Worm (Caenorhabditis elegans) whole organism, L4 larva: ENCODE results near the gene W02B3.4.

Experiments
- ZK337.2 ChIP-seq: fragments of 200-800 bp; sonication (Bioruptor generic); IDR thresholded peaks from 2 replicates; pipeline ENCODE4 v1.3.6; 2022; ENCODE audit warnings: missing genetic modification reagents, missing genetic modification characterization, missing compliant biosample characterization
- ZK546.5 ChIP-seq, 2 experiments: sonication (generic microtip); optimal IDR thresholded peaks; 2 replicates each; lab custom pipeline; 2017; ENCODE audit warnings: missing biosample characterization in 2 of 2, missing genetic modification characterization in 2 of 2
- ama-1 ChIP-seq: fragments of 150-350 bp; optimal IDR thresholded peaks from 2 replicates; lab custom pipeline; 2014; ENCODE audit warnings: inconsistent platforms, mixed read lengths
- lin-13 ChIP-seq: fragments of 150-350 bp; optimal IDR thresholded peaks from 2 replicates; lab custom pipeline; 2014; ENCODE audit warnings: missing biosample characterization, missing genetic modification reagents, missing genetic modification characterization
- nhr-11 ChIP-seq: fragments of 150-350 bp; optimal IDR thresholded peaks from 2 replicates; lab custom pipeline; 2014; ENCODE audit warnings: missing biosample characterization, missing genetic modification characterization
- nhr-237 ChIP-seq: sonication (generic microtip); optimal IDR thresholded peaks from 2 replicates; lab custom pipeline; 2017; ENCODE audit warnings: missing biosample characterization, missing genetic modification characterization
- unc-62 ChIP-seq, 3 experiments: fragments of 150-350 bp in 1 of 3; sonication (generic microtip); optimal IDR thresholded peaks in 2 of 3; peaks in 1 of 3; 1 replicate in 1 of 3; 2 replicates in 2 of 3; lab custom pipeline; 2014 to 2017; ENCODE audit warnings: missing biosample characterization in 3 of 3, missing genetic modification characterization in 3 of 3, missing genetic modification reagents in 3 of 3, missing genotype in 1 of 3
- zfp-2 ChIP-seq: sonication (generic microtip); optimal IDR thresholded peaks from 2 replicates; lab custom pipeline; 2016; ENCODE audit warnings: mild to moderate bottlenecking, missing genetic modification characterization, missing compliant biosample characterization
- ztf-11 ChIP-seq: fragments of 150-350 bp; optimal IDR thresholded peaks from 2 replicates; lab custom pipeline; 2014; ENCODE audit warnings: missing biosample characterization, missing genetic modification characterization

DNA sequence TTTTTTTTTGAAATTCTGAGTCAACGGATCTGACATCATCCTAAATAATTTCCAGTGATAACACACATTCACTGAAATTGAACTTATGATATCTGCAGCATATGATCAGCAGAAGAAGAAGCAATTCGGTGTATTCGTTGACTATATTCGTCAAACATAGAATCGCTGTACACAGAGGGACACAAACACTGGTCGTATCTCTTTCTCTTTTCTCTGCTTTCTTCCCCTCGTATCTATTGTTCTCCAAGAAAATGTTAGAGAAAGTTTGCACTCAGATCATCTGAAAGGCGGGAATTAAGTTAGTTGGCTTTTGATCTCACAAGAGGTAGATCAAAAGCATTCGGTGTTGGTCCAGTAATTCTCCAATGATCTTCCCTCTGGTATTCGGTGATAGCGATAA, 32.7 kb downstream of the W02B3.4 start:
- no peak for TF ChIP-seq nhr-11 (tag; lab: Kevin White, UChicago)
- TF ChIP-seq nhr-237, result no peak
- TF ChIP-seq unc-62 (GFP tag; optimal IDR thresholded peaks at IDR 0.05 in 1 of 2; lab: Kevin White, UChicago), result no peak
- TF ChIP-seq unc-62 (tag; optimal IDR thresholded peaks at IDR 0.05; lab: Kevin White, UChicago), result no peak
- TF ChIP-seq lin-13, result no peak
- TF ChIP-seq ZK546.5 (tag; optimal IDR thresholded peaks at IDR 0.05; lab: Kevin White, UChicago), result no peak
- TF ChIP-seq ztf-11, result no peak
- no peak for TF ChIP-seq ama-1 (lab: Kevin White, UChicago)
- TF ChIP-seq zfp-2 (tag; lab: Kevin White, UChicago), result no peak
- no peak for TF ChIP-seq ZK337.2
